Fruit fly (Drosophila melanogaster): ENCODE measurements around the gene Mo25.

- TF ChIP-seq CG8478 (optimal IDR thresholded peaks at IDR 0.05) (no peak), CTCF (optimal IDR thresholded peaks at IDR 0.05) (no peak)
These were observed 25.8 kb upstream of the Mo25 start for dm6 chr3L:16641094-16641493.
